Fruit fly (Drosophila melanogaster): ENCODE data around the gene CG9213.

Gene CG9213

dm6 chrX:15579579-15579978, 5.2 kb upstream of the CG9213 start (continued):
- TF ChIP-seq sqz (GFP tag; optimal IDR thresholded peaks at IDR 0.05) (no peak), Gsc (GFP tag; IDR thresholded peaks at IDR 0.05) (peak; percentile 83), CG8924 (tag; optimal IDR thresholded peaks at IDR 0.05) (peak; percentile 88), CG1233 (GFP tag; optimal IDR thresholded peaks at IDR 0.05) (peak; percentile 92), CG1647 (GFP tag; optimal IDR thresholded peaks at IDR 0.05) (peak; percentile 90), CG13424 (tag; optimal IDR thresholded peaks at IDR 0.05) (peak; percentile 88), zen2 (GFP tag; IDR thresholded peaks at IDR 0.05; ENCODE audit: partially characterized antibody) (no peak), crc (GFP tag; optimal IDR thresholded peaks at IDR 0.05) (peak; percentile 86), CG11504 (tag; optimal IDR thresholded peaks at IDR 0.05) (peak; percentile 88), ftz-f1 (GFP tag; optimal IDR thresholded peaks at IDR 0.05) (peak; percentile 73), HmgZ (tag; optimal IDR thresholded peaks at IDR 0.05) (peak; percentile 94), ac (GFP tag; optimal IDR thresholded peaks at IDR 0.05) (peak; percentile 70), Ptx1 (GFP tag; IDR thresholded peaks at IDR 0.05) (peak; percentile 90), en (GFP tag; optimal IDR thresholded peaks at IDR 0.05) (peak; percentile 79), unc-4 (GFP tag; IDR thresholded peaks at IDR 0.05; ENCODE audit: partially characterized antibody) (no peak), CG2889 (GFP tag; IDR thresholded peaks at IDR 0.05) (peak; percentile 89), gfzf (GFP tag; optimal IDR thresholded peaks at IDR 0.05) (peak; percentile 5), fd102C (GFP tag; optimal IDR thresholded peaks at IDR 0.05) (peak; percentile 21), CG15011 (GFP tag; optimal IDR thresholded peaks at IDR 0.05) (no peak), Vsx1 (GFP tag; optimal IDR thresholded peaks at IDR 0.05) (no peak), bab2 (GFP tag; optimal IDR thresholded peaks at IDR 0.05) (peak; percentile 91), Bgb (GFP tag; IDR thresholded peaks at IDR 0.05; ENCODE audit: partially characterized antibody) (no peak), chn (GFP tag; optimal IDR thresholded peaks at IDR 0.05) (peak; percentile 92), CrebB (tag; optimal IDR thresholded peaks at IDR 0.05) (peak; percentile 92), mam (GFP tag; optimal IDR thresholded peaks at IDR 0.05) (peak; percentile 95), CG3065 (GFP tag; optimal IDR thresholded peaks at IDR 0.05) (peak; percentile 84), YL-1 (GFP tag; optimal IDR thresholded peaks at IDR 0.05) (peak; percentile 59), CG6175 (GFP tag; IDR thresholded peaks at IDR 0.05) (peak; percentile 91), CG17802 (tag; optimal IDR thresholded peaks at IDR 0.05) (peak; percentile 78), ken (GFP tag; IDR thresholded peaks at IDR 0.05) (peak; percentile 91), Meics (GFP tag; optimal IDR thresholded peaks at IDR 0.05) (peak; percentile 93), CG30403 (GFP tag; optimal IDR thresholded peaks at IDR 0.05) (peak; percentile 88), CG5180 (GFP tag; optimal IDR thresholded peaks at IDR 0.05) (peak; percentile 65), Spps (tag; optimal IDR thresholded peaks at IDR 0.05) (peak; percentile 68), bcd (GFP tag; optimal IDR thresholded peaks at IDR 0.05) (peak; percentile 91), tll (GFP tag; optimal IDR thresholded peaks at IDR 0.05) (no peak), pita (GFP tag; optimal IDR thresholded peaks at IDR 0.05) (no peak), Hmx (GFP tag; optimal IDR thresholded peaks at IDR 0.05) (peak; percentile 63), C15 (GFP tag; IDR thresholded peaks at IDR 0.05) (peak; percentile 75; the same call in 2 of the 3 replicates), Doc2 (GFP tag; IDR thresholded peaks at IDR 0.05) (peak; percentile 38; the same call in 1 of the 2 replicates), CG7963 (GFP tag; IDR thresholded peaks at IDR 0.05; ENCODE audit: partially characterized antibody) (no peak), bigmax (GFP tag; optimal IDR thresholded peaks at IDR 0.05) (peak; percentile 34), CG18599 (GFP tag; optimal IDR thresholded peaks at IDR 0.05) (peak; percentile 94), Nf-YB (GFP tag; optimal IDR thresholded peaks at IDR 0.05) (peak; percentile 67), corto (GFP tag; optimal IDR thresholded peaks at IDR 0.05) (peak; percentile 89), CG6854 (GFP tag; optimal IDR thresholded peaks at IDR 0.05) (peak; percentile 79), CG3163 (GFP tag; optimal IDR thresholded peaks at IDR 0.05) (peak; percentile 73), run (tag; optimal IDR thresholded peaks at IDR 0.05) (no peak), CG15514 (GFP tag; optimal IDR thresholded peaks at IDR 0.05) (peak; percentile 84), Lim3 (GFP tag; IDR thresholded peaks at IDR 0.05) (peak; percentile 39; the same call in 1 of the 2 replicates)
